Fruit fly (Drosophila melanogaster): ENCODE results near the gene CG13295.
A peak's percentile ranks its signal among the peaks of the same experiment; 100 is the strongest.

CG13295 gene

dm6 chr3L:6074975-6075692 lies at the start of gene CG13295, which contains the start of gene CG6610 (continued):
- TF ChIP-seq CG15601 (tag; optimal IDR thresholded peaks at IDR 0.05) (peak; percentile 54), exex (tag; optimal IDR thresholded peaks at IDR 0.05) (peak; percentile 31), Adf1 (GFP tag; IDR thresholded peaks at IDR 0.05) (no peak), CG10209 (GFP tag; optimal IDR thresholded peaks at IDR 0.05) (peak; percentile 30), pum (GFP tag; optimal IDR thresholded peaks at IDR 0.05) (peak; percentile 40), pros (GFP tag; optimal IDR thresholded peaks at IDR 0.05) (no peak), ind (GFP tag; optimal IDR thresholded peaks at IDR 0.05) (peak; percentile 35), H15 (GFP tag; IDR thresholded peaks at IDR 0.05) (peak; percentile 20; the same call in 1 of the 3 replicates), CG14014 (GFP tag; IDR thresholded peaks at IDR 0.05) (0 out of 2 replicates have a peak, but pooled peaks have one; percentile 44), gcm (GFP tag; optimal IDR thresholded peaks at IDR 0.05) (peak; percentile 11), ara (GFP tag; IDR thresholded peaks at IDR 0.05) (no peak), Hmr (GFP tag; optimal IDR thresholded peaks at IDR 0.05) (peak; percentile 26), CG16779 (GFP tag; IDR thresholded peaks at IDR 0.05) (no peak), scrt (GFP tag; optimal IDR thresholded peaks at IDR 0.05) (peak; percentile 40), Mes4 (GFP tag; optimal IDR thresholded peaks at IDR 0.05) (no peak), TFAM (GFP tag; optimal IDR thresholded peaks at IDR 0.05) (no peak), dan (GFP tag; IDR thresholded peaks at IDR 0.05) (no peak), Antp (GFP tag; optimal IDR thresholded peaks at IDR 0.05) (peak; percentile 21), insv (GFP tag; optimal IDR thresholded peaks at IDR 0.05) (peak in 1 of 2 experiments; percentile 25), Trl (optimal IDR thresholded peaks at IDR 0.05) (no peak), Trl (GFP tag; optimal IDR thresholded peaks at IDR 0.05) (peak; percentile 30), CG9215 (GFP tag; IDR thresholded peaks at IDR 0.05) (peak; percentile 66), lab (GFP tag; optimal IDR thresholded peaks at IDR 0.05) (peak; percentile 61), cg (GFP tag; optimal IDR thresholded peaks at IDR 0.05) (no peak), CG15073 (GFP tag; optimal IDR thresholded peaks at IDR 0.05) (no peak), trh (GFP tag; optimal IDR thresholded peaks at IDR 0.05) (no peak), CG3995 (GFP tag; optimal IDR thresholded peaks at IDR 0.05) (no peak), ab (GFP tag; optimal IDR thresholded peaks at IDR 0.05) (no peak), gro (GFP tag; optimal IDR thresholded peaks at IDR 0.05) (no peak), nmo (GFP tag; optimal IDR thresholded peaks at IDR 0.05) (peak; percentile 84), Chrac-16 (GFP tag; optimal IDR thresholded peaks at IDR 0.05) (peak; percentile 47), ssp (GFP tag; IDR thresholded peaks at IDR 0.05) (peak; percentile 36), CG2889 (GFP tag; IDR thresholded peaks at IDR 0.05) (0 out of 3 replicates have a peak, but pooled peaks have one; percentile 15), Jarid2 (GFP tag; optimal IDR thresholded peaks at IDR 0.05) (no peak), pan (optimal IDR thresholded peaks at IDR 0.05) (no peak), pan (GFP tag; optimal IDR thresholded peaks at IDR 0.05 in 1 of 2, IDR thresholded peaks at IDR 0.05 in 1 of 2) (no peak), yki (optimal IDR thresholded peaks at IDR 0.05) (no peak), CG18011 (GFP tag; optimal IDR thresholded peaks at IDR 0.05) (peak; percentile 13), Nf-YC (tag; optimal IDR thresholded peaks at IDR 0.05) (peak; percentile 60), MTF-1 (GFP tag; optimal IDR thresholded peaks at IDR 0.05; ENCODE audit: borderline replicate concordance) (no peak), CG11085 (GFP tag; IDR thresholded peaks at IDR 0.05) (peak; percentile 60), Hsf (GFP tag; optimal IDR thresholded peaks at IDR 0.05) (peak; percentile 62), Ssrp (tag; optimal IDR thresholded peaks at IDR 0.05) (peak; percentile 38), sqz (GFP tag; optimal IDR thresholded peaks at IDR 0.05) (no peak), croc (GFP tag; conservative IDR thresholded peaks at IDR 0.05) (peak; percentile 48; the same call in 2 of the 3 replicates), crc (GFP tag; optimal IDR thresholded peaks at IDR 0.05) (no peak), CG6683 (GFP tag; optimal IDR thresholded peaks at IDR 0.05) (no peak), CG3407 (GFP tag; optimal IDR thresholded peaks at IDR 0.05) (no peak), fu2 (GFP tag; optimal IDR thresholded peaks at IDR 0.05) (peak; percentile 37), Dad (GFP tag; optimal IDR thresholded peaks at IDR 0.05) (peak; percentile 20), Aef1 (GFP tag; IDR thresholded peaks at IDR 0.05) (peak; percentile 46; the same call in 1 of the 3 replicates)
